Fruit fly (Drosophila melanogaster) whole organism, embryonic: ENCODE measurements around the gene Chchd2.

Source experiments
- CG10321 ChIP-seq: fragments of 200-800 bp; sonication (Bioruptor generic); IDR thresholded peaks from 2 replicates; pipeline ENCODE4 v1.3.6; 2022; ENCODE audit warnings: missing biosample characterization, missing genetic modification characterization
- CG10462 ChIP-seq: fragments of 200-800 bp; sonication (Bioruptor generic); optimal IDR thresholded peaks from 2 replicates; lab custom pipeline; 2016; ENCODE audit warnings: missing biosample characterization, missing genetic modification characterization
- CG1233 ChIP-seq: fragments of 200-800 bp; sonication (Bioruptor generic); optimal IDR thresholded peaks from 4 replicates; lab custom pipeline; 2018; ENCODE audit warnings: missing biosample characterization, mild to moderate bottlenecking, missing genetic modification characterization
- CG13123 ChIP-seq: fragments of 200-800 bp; sonication (Bioruptor generic); optimal IDR thresholded peaks from 2 replicates; lab custom pipeline; 2016; ENCODE audit warnings: missing biosample characterization, missing genetic modification characterization
- CG14860 ChIP-seq: fragments of 200-800 bp; sonication (Bioruptor generic); IDR thresholded peaks from 3 replicates; pipeline ENCODE4 v1.3.6; 2022; ENCODE audit warnings: missing biosample characterization, missing genetic modification characterization; ENCODE audit not compliant: partially characterized antibody
- CG15696 ChIP-seq: fragments of 200-800 bp; sonication (Bioruptor generic); optimal IDR thresholded peaks from 2 replicates; lab custom pipeline; 2019; ENCODE audit warnings: missing biosample characterization, mild to moderate bottlenecking, missing genetic modification characterization, moderate library complexity
- CG1647 ChIP-seq: fragments of 200-800 bp; sonication (Bioruptor generic); optimal IDR thresholded peaks from 3 replicates; lab custom pipeline; 2016; ENCODE audit warnings: missing biosample characterization, missing genetic modification characterization
- CG17328 ChIP-seq: fragments of 200-800 bp; sonication (Bioruptor generic); IDR thresholded peaks from 2 replicates; pipeline ENCODE4 v1.3.6; 2022; ENCODE audit warnings: missing biosample characterization, missing genetic modification characterization
- CG17612 ChIP-seq: fragments of 200-800 bp; sonication (Bioruptor generic); IDR thresholded peaks from 2 replicates; pipeline ENCODE4 v1.3.6; 2022; ENCODE audit warnings: missing biosample characterization, missing genetic modification characterization
- CG17829 ChIP-seq: fragments of 200-800 bp; optimal IDR thresholded peaks from 2 replicates; lab custom pipeline; 2019; ENCODE audit warnings: missing biosample characterization, mild to moderate bottlenecking, missing genetic modification characterization, moderate library complexity
- CG17912 ChIP-seq: fragments of 200-800 bp; sonication (Bioruptor generic); optimal IDR thresholded peaks from 2 replicates; lab custom pipeline; 2018; ENCODE audit warnings: missing biosample characterization, mild to moderate bottlenecking, missing genetic modification characterization
- CG4404 ChIP-seq: fragments of 200-800 bp; sonication (Bioruptor generic); IDR thresholded peaks from 2 replicates; pipeline ENCODE4 v1.3.6; 2022; ENCODE audit warnings: missing biosample characterization, missing genetic modification characterization
- CG6272 ChIP-seq: fragments of 200-800 bp; sonication (Bioruptor generic); IDR thresholded peaks from 2 replicates; pipeline ENCODE4 v1.3.6; 2022; ENCODE audit warnings: missing biosample characterization, missing genetic modification characterization
- CG6765 ChIP-seq: fragments of 200-800 bp; sonication (Bioruptor generic); optimal IDR thresholded peaks from 3 replicates; lab custom pipeline; 2017; ENCODE audit warnings: missing biosample characterization, mild to moderate bottlenecking, missing genetic modification characterization
- CG8089 ChIP-seq: fragments of 200-800 bp; sonication (Bioruptor generic); optimal IDR thresholded peaks from 3 replicates; lab custom pipeline; 2016; ENCODE audit warnings: missing biosample characterization, missing genetic modification characterization
- CG9876 ChIP-seq: fragments of 200-800 bp; sonication (Bioruptor generic); optimal IDR thresholded peaks from 2 replicates; lab custom pipeline; 2016; ENCODE audit warnings: missing biosample characterization, missing genetic modification characterization
- Dek ChIP-seq: fragments of 200-800 bp; sonication (Bioruptor generic); optimal IDR thresholded peaks from 3 replicates; lab custom pipeline; 2019; ENCODE audit warnings: missing biosample characterization, mild to moderate bottlenecking, missing genetic modification characterization, moderate library complexity
- Dip2 ChIP-seq: fragments of 200-800 bp; sonication (Bioruptor generic); IDR thresholded peaks from 2 replicates; pipeline ENCODE4 v1.3.6; 2022; ENCODE audit warnings: missing biosample characterization, missing genetic modification characterization
- Fer1 ChIP-seq: fragments of 200-800 bp; sonication (Bioruptor generic); optimal IDR thresholded peaks from 2 replicates; lab custom pipeline; 2017; ENCODE audit warnings: missing biosample characterization, mild to moderate bottlenecking, missing genetic modification characterization
- HLHmδ ChIP-seq: fragments of 200-800 bp; sonication (Bioruptor generic); optimal IDR thresholded peaks from 2 replicates; lab custom pipeline; 2018; ENCODE audit warnings: missing biosample characterization, mild to moderate bottlenecking, missing genetic modification characterization, moderate library complexity
- Hey ChIP-seq: fragments of 200-800 bp; sonication (Bioruptor generic); optimal IDR thresholded peaks from 3 replicates; lab custom pipeline; 2018; ENCODE audit warnings: missing biosample characterization, mild to moderate bottlenecking, missing genetic modification characterization
- Hr51 ChIP-seq, 2 experiments: fragments of 200-800 bp; sonication (Bioruptor generic); optimal IDR thresholded peaks; 2 replicates in 1 of 2; 3 replicates in 1 of 2; lab custom pipeline; 2016 to 2018; ENCODE audit warnings: missing biosample characterization in 2 of 2, missing genetic modification characterization in 2 of 2, mild to moderate bottlenecking in 1 of 2, moderate library complexity in 1 of 2
- Lhr ChIP-seq: fragments of 200-800 bp; sonication (Bioruptor generic); optimal IDR thresholded peaks from 3 replicates; lab custom pipeline; 2017; ENCODE audit warnings: mild to moderate bottlenecking, missing biosample characterization, missing genetic modification reagents, missing genetic modification characterization
- Max ChIP-seq: fragments of 200-800 bp; sonication (Bioruptor generic); optimal IDR thresholded peaks from 2 replicates; lab custom pipeline; 2016; ENCODE audit warnings: missing biosample characterization, mild to moderate bottlenecking, missing genetic modification characterization
- Meics ChIP-seq: fragments of 200-800 bp; sonication (Bioruptor generic); optimal IDR thresholded peaks from 2 replicates; lab custom pipeline; 2017; ENCODE audit warnings: missing biosample characterization, mild to moderate bottlenecking, missing genetic modification characterization
- Mrtf ChIP-seq: fragments of 200-800 bp; sonication (Bioruptor generic); IDR thresholded peaks from 3 replicates; pipeline ENCODE4 v1.3.6; 2022; ENCODE audit warnings: missing biosample characterization, missing genetic modification characterization
- NC2α ChIP-seq: fragments of 200-800 bp; sonication (Bioruptor generic); optimal IDR thresholded peaks from 2 replicates; lab custom pipeline; 2016; ENCODE audit warnings: missing biosample characterization, missing genetic modification characterization
- Oaz ChIP-seq: fragments of 200-800 bp; sonication (Bioruptor generic); IDR thresholded peaks from 2 replicates; pipeline ENCODE4 v1.3.6; 2022; ENCODE audit warnings: missing biosample characterization, missing genetic modification characterization
- Opbp ChIP-seq: fragments of 200-800 bp; sonication (Bioruptor generic); IDR thresholded peaks from 3 replicates; pipeline ENCODE4 v1.3.6; 2022; ENCODE audit warnings: missing biosample characterization, missing genetic modification characterization; ENCODE audit not compliant: partially characterized antibody
- Sry-β ChIP-seq: fragments of 200-800 bp; sonication (Bioruptor generic); optimal IDR thresholded peaks from 2 replicates; lab custom pipeline; 2018; ENCODE audit warnings: missing biosample characterization, mild to moderate bottlenecking, missing genetic modification characterization, moderate library complexity
- TFAM ChIP-seq: fragments of 200-800 bp; sonication (Bioruptor generic); optimal IDR thresholded peaks from 2 replicates; lab custom pipeline; 2017; ENCODE audit warnings: missing biosample characterization, missing genetic modification characterization, inconsistent platforms
- al ChIP-seq: fragments of 200-800 bp; sonication (Bioruptor generic); IDR thresholded peaks from 2 replicates; pipeline ENCODE4 v1.3.6; 2022; ENCODE audit warnings: missing biosample characterization, missing genetic modification characterization
- az2 ChIP-seq: fragments of 200-800 bp; sonication (Bioruptor generic); optimal IDR thresholded peaks from 3 replicates; lab custom pipeline; 2016; ENCODE audit warnings: missing biosample characterization, missing genetic modification characterization
- br ChIP-seq: fragments of >200 bp; optimal IDR thresholded peaks from 2 replicates; lab custom pipeline; 2017
- corto ChIP-seq: fragments of 200-800 bp; sonication (Bioruptor generic); optimal IDR thresholded peaks from 2 replicates; lab custom pipeline; 2016; ENCODE audit warnings: missing biosample characterization, mild to moderate bottlenecking, missing genetic modification characterization, moderate library complexity
- croc ChIP-seq: fragments of 200-800 bp; sonication (Bioruptor generic); conservative IDR thresholded peaks from 3 replicates; pipeline ENCODE4 v1.3.6; 2022; ENCODE audit warnings: missing biosample characterization, missing genetic modification characterization
- crol ChIP-seq: fragments of 200-800 bp; sonication (Bioruptor generic); IDR thresholded peaks from 2 replicates; pipeline ENCODE4 v1.3.6; 2022; ENCODE audit warnings: missing biosample characterization, missing genetic modification characterization
- dmrt11E ChIP-seq: fragments of 200-800 bp; sonication (Bioruptor generic); optimal IDR thresholded peaks from 3 replicates; lab custom pipeline; 2018; ENCODE audit warnings: missing biosample characterization, mild to moderate bottlenecking, missing genetic modification characterization, moderate library complexity
- en ChIP-seq: fragments of 200-800 bp; sonication (Bioruptor generic); optimal IDR thresholded peaks from 2 replicates; lab custom pipeline; 2016; ENCODE audit warnings: missing biosample characterization, missing genetic modification characterization
- kni ChIP-seq: fragments of 200-800 bp; sonication (Bioruptor generic); optimal IDR thresholded peaks from 3 replicates; lab custom pipeline; 2017; ENCODE audit warnings: mild to moderate bottlenecking, missing biosample characterization, missing genetic modification reagents, missing genetic modification characterization
- nom ChIP-seq: fragments of 200-800 bp; sonication (Bioruptor generic); optimal IDR thresholded peaks from 2 replicates; lab custom pipeline; 2017; ENCODE audit warnings: missing biosample characterization, missing genetic modification characterization, mild to moderate bottlenecking, moderate library complexity, missing genetic modification reagents
- otp ChIP-seq: fragments of 200-800 bp; sonication (Bioruptor generic); IDR thresholded peaks from 3 replicates; pipeline ENCODE4, ENCODE4 v1.3.6; 2022; ENCODE audit warnings: missing biosample characterization, missing genetic modification characterization
- pnt ChIP-seq: fragments of 200-800 bp; sonication (Bioruptor generic); optimal IDR thresholded peaks from 3 replicates; lab custom pipeline; 2016; ENCODE audit warnings: missing biosample characterization, missing genetic modification characterization
- rib ChIP-seq: fragments of 200-800 bp; sonication (Bioruptor generic); IDR thresholded peaks from 2 replicates; pipeline ENCODE4 v1.3.6; 2022; ENCODE audit warnings: missing biosample characterization, missing genetic modification characterization
- shn ChIP-seq: fragments of 200-800 bp; sonication (Bioruptor generic); optimal IDR thresholded peaks from 3 replicates; lab custom pipeline; 2016; ENCODE audit warnings: missing biosample characterization, missing genetic modification characterization
- slbo ChIP-seq: fragments of 200-800 bp; sonication (Bioruptor generic); IDR thresholded peaks from 2 replicates; pipeline ENCODE4 v1.3.6; 2022; ENCODE audit warnings: missing biosample characterization, missing genetic modification characterization
- ssp ChIP-seq: fragments of 200-800 bp; sonication (Bioruptor generic); IDR thresholded peaks from 2 replicates; pipeline ENCODE4 v1.3.6; 2022; ENCODE audit warnings: missing biosample characterization, missing genetic modification characterization
- trh ChIP-seq: fragments of 200-800 bp; sonication (Bioruptor generic); optimal IDR thresholded peaks from 2 replicates; lab custom pipeline; 2016; ENCODE audit warnings: missing biosample characterization, missing genetic modification characterization
- ttk ChIP-seq: fragments of 200-800 bp; sonication (Bioruptor generic); IDR thresholded peaks from 2 replicates; pipeline ENCODE4 v2.1.2; 2022; ENCODE audit warnings: missing biosample characterization, missing genetic modification characterization

Gene Chchd2

DNA sequence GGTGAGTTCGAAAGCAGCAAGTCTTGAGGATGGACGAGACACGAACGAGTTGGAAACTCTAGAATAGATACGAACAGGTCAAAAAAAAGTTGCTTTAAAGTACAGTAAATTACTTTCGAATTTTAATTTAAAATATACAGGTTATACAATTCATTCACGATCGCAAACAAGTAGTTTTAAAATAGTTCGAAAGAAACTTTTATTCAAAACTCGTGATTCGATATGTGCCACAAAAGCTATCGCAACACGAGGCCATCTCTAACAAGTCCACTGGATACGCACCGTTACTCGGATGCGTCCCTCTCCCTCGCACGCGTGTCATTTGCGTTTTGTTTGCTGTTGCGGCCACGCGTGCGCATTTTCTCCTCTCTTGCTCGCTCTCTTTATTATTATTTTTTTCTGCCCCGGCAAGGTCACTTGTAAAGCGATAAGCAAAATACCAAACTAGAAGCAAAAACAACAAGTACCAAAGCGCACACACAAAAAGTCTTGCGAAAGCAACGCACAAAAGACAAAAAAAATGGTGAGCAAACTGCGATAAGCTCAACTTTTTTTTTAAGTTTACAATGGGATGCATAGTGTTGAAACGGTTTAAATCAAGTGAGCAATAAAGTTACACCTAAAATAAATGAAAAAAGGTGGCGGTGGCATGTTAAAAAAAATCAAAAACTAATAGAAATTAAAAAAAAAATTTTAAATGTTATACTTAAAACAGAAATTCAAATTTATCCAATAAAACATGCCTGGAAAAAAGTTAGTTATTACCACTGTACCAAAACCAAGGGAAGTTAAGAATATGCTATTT is 23.6 kb upstream of the Chchd2 start (continued):
- TF ChIP-seq corto (GFP tag; lab: Kevin White, UChicago) (no peak), ssp (GFP tag; lab: Robert Waterston, UW) (peak; percentile 29), crol (GFP tag; lab: Robert Waterston, UW) (0 out of 2 replicates have a peak, but pooled peaks have one; percentile 40), CG15696 (tag; lab: Kevin White, UChicago) (peak; percentile 55), rib (GFP tag; lab: Robert Waterston, UW) (no peak; the same call in 1 of the 2 replicates), CG8089 (GFP tag; lab: Kevin White, UChicago) (no peak), CG1233 (GFP tag; lab: Kevin White, UChicago) (peak; percentile 51), slbo (GFP tag; lab: Robert Waterston, UW) (peak; percentile 81), Fer1 (GFP tag; lab: Kevin White, UChicago) (peak; percentile 85), Max (GFP tag; lab: Kevin White, UChicago) (peak; percentile 9), Opbp (GFP tag; lab: Robert Waterston, UW) (peak; percentile 87), CG13123 (GFP tag; lab: Kevin White, UChicago) (no peak), az2 (peak; percentile 32), br (lab: Kevin White, UChicago) (no peak), Dip2 (GFP tag; lab: Robert Waterston, UW) (no peak), CG9876 (GFP tag; lab: Kevin White, UChicago) (no peak), CG10321 (GFP tag; lab: Robert Waterston, UW) (0 out of 2 replicates have a peak, but pooled peaks have one; percentile 30), CG10462 (GFP tag; lab: Kevin White, UChicago) (no peak), CG14860 (GFP tag; lab: Robert Waterston, UW) (peak; percentile 87), Oaz (GFP tag; lab: Robert Waterston, UW) (0 out of 2 replicates have a peak, but pooled peaks have one; percentile 31), shn (peak; percentile 10), CG17912 (GFP tag; lab: Kevin White, UChicago) (no peak), CG1647 (GFP tag; lab: Kevin White, UChicago) (no peak), CG17829 (tag; lab: Kevin White, UChicago) (peak; percentile 63), CG6765 (GFP tag; lab: Kevin White, UChicago) (peak; percentile 67), CG17612 (peak; percentile 39; the same call in 1 of the 2 replicates), CG6272 (peak; percentile 43), dmrt11E (tag; lab: Kevin White, UChicago) (peak; percentile 41), NC2α (GFP tag; lab: Kevin White, UChicago) (no peak), trh (GFP tag; lab: Kevin White, UChicago) (peak; percentile 2), Sry-β (GFP tag; lab: Kevin White, UChicago) (peak; percentile 52), croc (GFP tag; lab: Robert Waterston, UW) (no peak), pnt (GFP tag; lab: Kevin White, UChicago) (peak; percentile 36), Meics (GFP tag; lab: Kevin White, UChicago) (peak; percentile 81), CG4404 (no peak; the same call in 1 of the 2 replicates), ttk (peak; percentile 58), kni (peak; percentile 69), Dek (peak; percentile 47), Hr51 (GFP tag; optimal IDR thresholded peaks at IDR 0.05; lab: Kevin White, UChicago) (peak; percentile 23 to 80), otp (GFP tag; lab: Robert Waterston, UW) (peak; percentile 37; the same call in 1 of the 3 replicates), al (GFP tag; lab: Robert Waterston, UW) (peak; percentile 71; the same call in 1 of the 2 replicates), Lhr (GFP tag; lab: Kevin White, UChicago) (no peak), CG17328 (GFP tag; lab: Robert Waterston, UW) (peak; percentile 62), Mrtf (GFP tag; lab: Robert Waterston, UW) (0 out of 3 replicates have a peak, but pooled peaks have one; percentile 40), HLHmδ (GFP tag; lab: Kevin White, UChicago) (peak; percentile 57), nom (GFP tag; lab: Kevin White, UChicago) (peak; percentile 42), Hey (tag; lab: Kevin White, UChicago) (no peak), en (GFP tag; lab: Kevin White, UChicago) (no peak), TFAM (GFP tag; lab: Kevin White, UChicago) (no peak)
